Fruit fly (Drosophila melanogaster) whole organism, embryonic: Measurements from ENCODE around the gene SP555.

Experiments
- Antp ChIP-seq: fragments of 200-800 bp; sonication (Bioruptor generic); optimal IDR thresholded peaks from 3 replicates; lab custom pipeline; 2016; ENCODE audit warnings: missing biosample characterization, missing genetic modification characterization
- Atf3 ChIP-seq: fragments of 200-800 bp; sonication (Bioruptor generic); optimal IDR thresholded peaks from 3 replicates; lab custom pipeline; 2016; ENCODE audit warnings: missing biosample characterization, missing genetic modification characterization
- BEAF-32 ChIP-seq: fragments of 200-800 bp; sonication (Bioruptor generic); optimal IDR thresholded peaks from 3 replicates; lab custom pipeline; 2017; ENCODE audit warnings: missing biosample characterization, missing genetic modification characterization, mild to moderate bottlenecking, moderate library complexity, missing genetic modification reagents
- CG11504 ChIP-seq: fragments of 200-800 bp; sonication (Bioruptor generic); optimal IDR thresholded peaks from 3 replicates; lab custom pipeline; 2019; ENCODE audit warnings: missing biosample characterization, mild to moderate bottlenecking, missing genetic modification characterization, moderate library complexity
- CG13775 ChIP-seq: fragments of 200-800 bp; sonication (Bioruptor generic); optimal IDR thresholded peaks from 3 replicates; lab custom pipeline; 2017; ENCODE audit warnings: missing biosample characterization, mild to moderate bottlenecking, missing genetic modification characterization
- CG14014 ChIP-seq: fragments of 200-800 bp; sonication (Bioruptor generic); IDR thresholded peaks from 2 replicates; pipeline ENCODE4 v1.3.6; 2022; ENCODE audit warnings: missing biosample characterization, missing genetic modification characterization
- CG14860 ChIP-seq: fragments of 200-800 bp; sonication (Bioruptor generic); IDR thresholded peaks from 3 replicates; pipeline ENCODE4 v1.3.6; 2022; ENCODE audit warnings: missing biosample characterization, missing genetic modification characterization; ENCODE audit not compliant: partially characterized antibody
- CG16863 ChIP-seq: fragments of 200-800 bp; sonication (Bioruptor generic); optimal IDR thresholded peaks from 3 replicates; lab custom pipeline; 2016; ENCODE audit warnings: missing biosample characterization, missing genetic modification characterization
- CG17568 ChIP-seq: fragments of 200-800 bp; sonication (Bioruptor generic); optimal IDR thresholded peaks from 2 replicates; lab custom pipeline; 2018; ENCODE audit warnings: missing biosample characterization, mild to moderate bottlenecking, missing genetic modification characterization, moderate library complexity
- CG1792 ChIP-seq: fragments of 200-800 bp; sonication (Bioruptor generic); optimal IDR thresholded peaks from 2 replicates; lab custom pipeline; 2016; ENCODE audit warnings: missing biosample characterization, missing genetic modification characterization
- CG18011 ChIP-seq: fragments of 200-800 bp; sonication (Bioruptor generic); optimal IDR thresholded peaks from 2 replicates; lab custom pipeline; 2017; ENCODE audit warnings: missing biosample characterization, missing genetic modification characterization, mild to moderate bottlenecking, moderate library complexity, missing genotype
- CG1832 ChIP-seq: fragments of 200-800 bp; sonication (Bioruptor generic); optimal IDR thresholded peaks from 2 replicates; lab custom pipeline; 2017; ENCODE audit warnings: missing biosample characterization, mild to moderate bottlenecking, missing genetic modification characterization, inconsistent platforms
- CG2712 ChIP-seq: fragments of 200-800 bp; optimal IDR thresholded peaks from 3 replicates; lab custom pipeline; 2019; ENCODE audit warnings: missing biosample characterization, mild to moderate bottlenecking, missing genetic modification characterization, moderate library complexity
- CG2889 ChIP-seq: fragments of 200-800 bp; sonication (Bioruptor generic); IDR thresholded peaks from 3 replicates; pipeline ENCODE4 v1.3.6; 2022; ENCODE audit warnings: missing biosample characterization, missing genetic modification characterization
- CG3995 ChIP-seq: fragments of 200-800 bp; sonication (Bioruptor generic); optimal IDR thresholded peaks from 3 replicates; lab custom pipeline; 2016; ENCODE audit warnings: missing biosample characterization, missing genetic modification characterization
- CG4730 ChIP-seq: fragments of 200-800 bp; sonication (Bioruptor generic); IDR thresholded peaks from 2 replicates; pipeline ENCODE4 v1.3.6; 2022; ENCODE audit warnings: missing biosample characterization, missing genetic modification characterization
- CG5953 ChIP-seq: fragments of 200-800 bp; sonication (Bioruptor generic); IDR thresholded peaks from 2 replicates; pipeline ENCODE4 v1.3.6; 2022; ENCODE audit warnings: missing biosample characterization, missing genetic modification characterization
- CG6765 ChIP-seq: fragments of 200-800 bp; sonication (Bioruptor generic); optimal IDR thresholded peaks from 3 replicates; lab custom pipeline; 2017; ENCODE audit warnings: missing biosample characterization, mild to moderate bottlenecking, missing genetic modification characterization
- CG7928 ChIP-seq: fragments of 200-800 bp; sonication (Bioruptor generic); optimal IDR thresholded peaks from 2 replicates; lab custom pipeline; 2017; ENCODE audit warnings: missing biosample characterization, mild to moderate bottlenecking, missing genetic modification characterization
- CG9437 ChIP-seq: fragments of 200-800 bp; sonication (Bioruptor generic); optimal IDR thresholded peaks from 2 replicates; lab custom pipeline; 2018; ENCODE audit warnings: missing biosample characterization, mild to moderate bottlenecking, missing genetic modification characterization
- CG9609 ChIP-seq: fragments of 200-800 bp; sonication (Bioruptor generic); optimal IDR thresholded peaks from 3 replicates; lab custom pipeline; 2016; ENCODE audit warnings: missing biosample characterization, missing genetic modification characterization
- E2f1 ChIP-seq: fragments of 200-800 bp; sonication (Bioruptor generic); IDR thresholded peaks from 2 replicates; pipeline ENCODE4 v1.3.6; 2022; ENCODE audit warnings: missing biosample characterization, missing genetic modification characterization
- GATAe ChIP-seq: fragments of 200-800 bp; sonication (Bioruptor generic); conservative IDR thresholded peaks from 2 replicates; pipeline ENCODE4 v1.3.6; 2022; ENCODE audit warnings: missing biosample characterization, missing genetic modification characterization
- HLH4C ChIP-seq: fragments of 200-800 bp; sonication (Bioruptor generic); IDR thresholded peaks from 3 replicates; pipeline ENCODE4 v1.3.6; 2022; ENCODE audit warnings: missing biosample characterization, missing genetic modification characterization; ENCODE audit not compliant: partially characterized antibody
- HLHmδ ChIP-seq: fragments of 200-800 bp; sonication (Bioruptor generic); optimal IDR thresholded peaks from 2 replicates; lab custom pipeline; 2018; ENCODE audit warnings: missing biosample characterization, mild to moderate bottlenecking, missing genetic modification characterization, moderate library complexity
- Hey ChIP-seq: fragments of 200-800 bp; sonication (Bioruptor generic); optimal IDR thresholded peaks from 3 replicates; lab custom pipeline; 2018; ENCODE audit warnings: missing biosample characterization, mild to moderate bottlenecking, missing genetic modification characterization
- HmgD ChIP-seq: fragments of 200-800 bp; sonication (Bioruptor generic); optimal IDR thresholded peaks from 3 replicates; lab custom pipeline; 2016; ENCODE audit warnings: missing biosample characterization, missing genetic modification characterization
- Lim3 ChIP-seq: fragments of 200-800 bp; sonication (Bioruptor generic); IDR thresholded peaks from 2 replicates; pipeline ENCODE4 v1.3.6; 2022; ENCODE audit warnings: missing biosample characterization, missing genetic modification characterization
- MTF-1 ChIP-seq: fragments of 200-800 bp; sonication (Bioruptor generic); optimal IDR thresholded peaks from 2 replicates; lab custom pipeline; 2018; ENCODE audit warnings: missing biosample characterization, mild to moderate bottlenecking, missing genetic modification characterization, borderline replicate concordance
- Oli ChIP-seq: fragments of 200-800 bp; sonication (Bioruptor generic); optimal IDR thresholded peaks from 2 replicates; lab custom pipeline; 2018; ENCODE audit warnings: missing biosample characterization, mild to moderate bottlenecking, missing genetic modification characterization, moderate library complexity
- Ravus ChIP-seq: fragments of 200-800 bp; sonication (Bioruptor generic); IDR thresholded peaks from 2 replicates; pipeline ENCODE4 v1.3.6; 2022; ENCODE audit warnings: missing biosample characterization, missing genetic modification characterization
- Scr ChIP-seq: fragments of 200-800 bp; sonication (Bioruptor generic); IDR thresholded peaks from 2 replicates; pipeline ENCODE4 v1.3.6; 2022; ENCODE audit warnings: missing biosample characterization, missing genetic modification characterization; ENCODE audit not compliant: partially characterized antibody
- YL-1 ChIP-seq: fragments of 200-800 bp; sonication (Bioruptor generic); optimal IDR thresholded peaks from 3 replicates; lab custom pipeline; 2017; ENCODE audit warnings: missing biosample characterization, mild to moderate bottlenecking, missing genetic modification characterization
- bcd ChIP-seq: fragments of 200-800 bp; sonication (Bioruptor generic); optimal IDR thresholded peaks from 2 replicates; lab custom pipeline; 2017; ENCODE audit warnings: missing biosample characterization, mild to moderate bottlenecking, missing genetic modification characterization
- btn ChIP-seq: fragments of 200-800 bp; sonication (Bioruptor generic); optimal IDR thresholded peaks from 2 replicates; lab custom pipeline; 2016; ENCODE audit warnings: missing biosample characterization, missing genetic modification characterization
- crp ChIP-seq, 2 experiments: fragments of 200-800 bp; sonication (Bioruptor generic); optimal IDR thresholded peaks; 2 replicates in 1 of 2; 3 replicates in 1 of 2; lab custom pipeline; 2017; ENCODE audit warnings: missing biosample characterization in 2 of 2, missing genetic modification characterization in 2 of 2, mild to moderate bottlenecking in 1 of 2, moderate library complexity in 1 of 2
- fd3F ChIP-seq: fragments of 200-800 bp; sonication (Bioruptor generic); optimal IDR thresholded peaks from 2 replicates; lab custom pipeline; 2018; ENCODE audit warnings: missing biosample characterization, mild to moderate bottlenecking, missing genetic modification characterization, moderate library complexity
- fd64A ChIP-seq: fragments of 200-800 bp; sonication (Bioruptor generic); optimal IDR thresholded peaks from 3 replicates; lab custom pipeline; 2018; ENCODE audit warnings: missing biosample characterization, mild to moderate bottlenecking, missing genetic modification characterization
- fu2 ChIP-seq: fragments of 200-800 bp; sonication (Bioruptor generic); optimal IDR thresholded peaks from 2 replicates; lab custom pipeline; 2016; ENCODE audit warnings: missing biosample characterization, missing genetic modification characterization
- grn ChIP-seq: fragments of 200-800 bp; sonication (Bioruptor generic); optimal IDR thresholded peaks from 3 replicates; lab custom pipeline; 2017; ENCODE audit warnings: missing biosample characterization, missing genetic modification characterization
- gsb ChIP-seq: fragments of 200-800 bp; sonication (Bioruptor generic); IDR thresholded peaks from 2 replicates; pipeline ENCODE4 v1.3.6; 2022; ENCODE audit warnings: missing biosample characterization, missing genetic modification characterization
- her ChIP-seq: fragments of 200-800 bp; sonication (Bioruptor generic); optimal IDR thresholded peaks from 2 replicates; lab custom pipeline; 2016; ENCODE audit warnings: missing biosample characterization, missing genetic modification characterization
- pzg ChIP-seq: fragments of 200-800 bp; sonication (Bioruptor generic); optimal IDR thresholded peaks from 3 replicates; lab custom pipeline; 2018; ENCODE audit warnings: missing biosample characterization, mild to moderate bottlenecking, missing genetic modification characterization, moderate library complexity
- ranshi ChIP-seq: fragments of 200-800 bp; sonication (Bioruptor generic); IDR thresholded peaks from 2 replicates; pipeline ENCODE4 v1.3.6; 2022; ENCODE audit warnings: missing biosample characterization, missing genetic modification characterization
- ro ChIP-seq: fragments of 200-800 bp; sonication (Bioruptor generic); IDR thresholded peaks from 2 replicates; pipeline ENCODE4 v1.3.6; 2022; ENCODE audit warnings: missing biosample characterization, missing genetic modification characterization
- tgo ChIP-seq: fragments of 200-800 bp; sonication (Bioruptor generic); IDR thresholded peaks from 3 replicates; pipeline ENCODE4 v1.3.6; 2022; ENCODE audit warnings: missing biosample characterization, missing genetic modification characterization
- trh ChIP-seq: fragments of 200-800 bp; sonication (Bioruptor generic); optimal IDR thresholded peaks from 2 replicates; lab custom pipeline; 2016; ENCODE audit warnings: missing biosample characterization, missing genetic modification characterization
- ttk ChIP-seq: fragments of 200-800 bp; sonication (Bioruptor generic); IDR thresholded peaks from 2 replicates; pipeline ENCODE4 v2.1.2; 2022; ENCODE audit warnings: missing biosample characterization, missing genetic modification characterization
- vvl ChIP-seq: fragments of 200-800 bp; sonication (Bioruptor generic); IDR thresholded peaks from 2 replicates; pipeline ENCODE4 v1.3.6; 2022; ENCODE audit warnings: missing biosample characterization, missing genetic modification characterization

Gene SP555

DNA sequence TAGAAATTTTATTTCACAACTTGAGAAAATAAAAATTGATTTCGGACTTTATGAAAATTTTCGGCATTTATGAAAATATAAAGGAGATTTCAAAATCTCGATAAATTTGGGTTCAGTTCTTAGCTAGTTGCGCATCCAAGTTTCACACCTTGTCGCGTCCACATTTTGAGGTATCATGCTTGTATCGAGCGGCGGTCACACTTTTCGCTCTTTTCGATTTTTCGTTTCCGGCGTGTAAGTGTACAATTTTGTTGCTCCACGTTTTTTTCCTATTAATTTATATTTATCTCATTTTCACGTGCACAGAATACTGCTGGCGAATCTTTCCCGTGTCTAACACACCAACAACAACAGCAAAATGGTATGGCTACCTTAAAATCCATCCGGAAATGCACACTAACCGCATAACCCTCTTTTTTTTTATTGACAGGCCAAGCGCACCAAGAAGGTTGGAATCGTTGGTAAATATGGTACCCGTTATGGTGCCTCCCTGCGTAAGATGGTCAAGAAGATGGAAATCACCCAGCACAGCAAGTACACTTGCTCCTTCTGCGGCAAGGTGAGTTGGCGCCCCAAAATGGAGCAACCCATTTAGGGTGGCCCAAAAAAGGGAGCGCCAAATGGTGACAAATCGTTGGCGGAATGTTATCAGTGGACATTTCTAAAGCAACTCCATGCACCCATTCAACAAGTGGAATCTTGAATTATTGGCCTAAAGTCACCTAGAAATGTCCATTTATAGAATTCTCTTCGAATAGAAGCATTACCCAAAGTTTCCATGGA, 33.5 kb downstream of the SP555 start, which contains the start of gene RpL37A (continued):
- TF ChIP-seq ranshi (GFP tag; lab: Robert Waterston, UW) (peak; percentile 77; the same call in 1 of the 2 replicates), CG4730 (GFP tag; lab: Robert Waterston, UW) (no peak), YL-1 (GFP tag; lab: Kevin White, UChicago) (peak; percentile 97), BEAF-32 (GFP tag; lab: Kevin White, UChicago) (peak; percentile 56), CG7928 (GFP tag; lab: Kevin White, UChicago) (peak; percentile 64), CG14860 (no peak), MTF-1 (GFP tag; lab: Kevin White, UChicago) (peak; percentile 94), bcd (GFP tag; lab: Kevin White, UChicago) (peak; percentile 90), E2f1 (peak; percentile 68), gsb (GFP tag; lab: Robert Waterston, UW) (peak; percentile 54; the same call in 1 of the 2 replicates), fd3F (peak; percentile 55), Hey (tag; lab: Kevin White, UChicago) (no peak), ro (GFP tag; lab: Robert Waterston, UW) (no peak), ttk (GFP tag; lab: Robert Waterston, UW) (peak; percentile 57), CG14014 (peak; percentile 72), HLH4C (GFP tag; lab: Robert Waterston, UW) (no peak; the same call in 2 of the 3 replicates), btn (GFP tag; lab: Kevin White, UChicago) (peak; percentile 66), CG11504 (tag; lab: Kevin White, UChicago) (peak; percentile 78), HLHmδ (GFP tag; lab: Kevin White, UChicago) (peak; percentile 88), CG2712 (tag; lab: Kevin White, UChicago) (peak; percentile 81), vvl (GFP tag; lab: Robert Waterston, UW) (peak; percentile 90), CG1832 (GFP tag; lab: Kevin White, UChicago) (no peak), CG6765 (GFP tag; lab: Kevin White, UChicago) (peak; percentile 94), CG9437 (GFP tag; lab: Kevin White, UChicago) (peak; percentile 56), Atf3 (GFP tag; lab: Kevin White, UChicago) (no peak), CG17568 (GFP tag; lab: Kevin White, UChicago) (peak; percentile 81), CG3995 (peak; percentile 64), CG18011 (GFP tag; lab: Kevin White, UChicago) (peak; percentile 31), CG9609 (GFP tag; lab: Kevin White, UChicago) (peak; percentile 47), crp (GFP tag; optimal IDR thresholded peaks at IDR 0.05; lab: Kevin White, UChicago) (peak in 1 of 2 experiments; percentile 54), her (peak; percentile 92), fu2 (GFP tag; lab: Kevin White, UChicago) (peak; percentile 62), pzg (peak; percentile 94), Antp (peak; percentile 60), tgo (GFP tag; lab: Robert Waterston, UW) (peak; percentile 53; the same call in 2 of the 3 replicates), GATAe (GFP tag; lab: Robert Waterston, UW) (no peak), Lim3 (no peak), Scr (GFP tag; lab: Robert Waterston, UW) (peak; percentile 37; the same call in 1 of the 2 replicates), CG1792 (GFP tag; lab: Kevin White, UChicago) (peak; percentile 70), CG16863 (GFP tag; lab: Kevin White, UChicago) (peak; percentile 62), Ravus (GFP tag; lab: Robert Waterston, UW) (no peak), CG2889 (no peak), fd64A (GFP tag; lab: Kevin White, UChicago) (peak; percentile 76), Oli (tag; lab: Kevin White, UChicago) (peak; percentile 49), grn (GFP tag; lab: Kevin White, UChicago) (peak; percentile 77), CG13775 (peak; percentile 90), CG5953 (GFP tag; lab: Robert Waterston, UW) (peak; percentile 69), HmgD (GFP tag; lab: Kevin White, UChicago) (peak; percentile 65), trh (GFP tag; lab: Kevin White, UChicago) (peak; percentile 49)
